Fruit fly (Drosophila melanogaster) whole organism, prepupa: Measurements from ENCODE around the gene Miga.
A peak's percentile ranks its signal among the peaks of the same experiment; 100 is the strongest.

Experiments used
- Blimp-1 ChIP-seq: fragments of 200-800 bp; sonication (Bioruptor generic); optimal IDR thresholded peaks from 3 replicates; lab custom pipeline; 2017; ENCODE audit warnings: missing biosample characterization, missing genetic modification characterization, mild to moderate bottlenecking, moderate library complexity, missing genetic modification reagents
- CG10631 ChIP-seq: fragments of 200-800 bp; sonication (Bioruptor generic); optimal IDR thresholded peaks from 2 replicates; lab custom pipeline; 2016; ENCODE audit warnings: missing biosample characterization, missing genetic modification characterization
- CG10669 ChIP-seq: fragments of 200-800 bp; sonication (Bioruptor generic); optimal IDR thresholded peaks from 3 replicates; lab custom pipeline; 2018; ENCODE audit warnings: missing biosample characterization, mild to moderate bottlenecking, missing genetic modification characterization, moderate library complexity
- CG11294 ChIP-seq: fragments of 200-800 bp; sonication (Bioruptor generic); IDR thresholded peaks from 2 replicates; pipeline ENCODE4 v1.3.6; 2022; ENCODE audit warnings: missing biosample characterization, missing genetic modification characterization
- CG11762 ChIP-seq: fragments of 200-800 bp; sonication (Bioruptor generic); optimal IDR thresholded peaks from 3 replicates; lab custom pipeline; 2016; ENCODE audit warnings: missing biosample characterization, missing genetic modification characterization; ENCODE audit not compliant: insufficient read depth
- CG11902 ChIP-seq: fragments of 200-800 bp; sonication (Bioruptor generic); optimal IDR thresholded peaks from 3 replicates; lab custom pipeline; 2016; ENCODE audit warnings: missing biosample characterization, missing genetic modification characterization
- CG15336 ChIP-seq: fragments of 200-800 bp; sonication (Bioruptor generic); IDR thresholded peaks from 2 replicates; pipeline ENCODE4 v1.3.6; 2022; ENCODE audit warnings: missing biosample characterization, missing genetic modification characterization
- CG32006 ChIP-seq: fragments of 200-800 bp; sonication (Bioruptor generic); optimal IDR thresholded peaks from 3 replicates; lab custom pipeline; 2017; ENCODE audit warnings: missing biosample characterization, mild to moderate bottlenecking, missing genetic modification characterization
- CG6808 ChIP-seq: fragments of 200-800 bp; sonication (Bioruptor generic); optimal IDR thresholded peaks from 3 replicates; lab custom pipeline; 2017; ENCODE audit warnings: missing biosample characterization, missing genetic modification characterization, mild to moderate bottlenecking, moderate library complexity, missing genetic modification reagents
- CG6854 ChIP-seq: fragments of 200-800 bp; sonication (Bioruptor generic); optimal IDR thresholded peaks from 2 replicates; lab custom pipeline; 2017; ENCODE audit warnings: missing biosample characterization, mild to moderate bottlenecking, missing genetic modification characterization
- CG7368 ChIP-seq: fragments of 200-800 bp; sonication (Bioruptor generic); optimal IDR thresholded peaks from 3 replicates; lab custom pipeline; 2016; ENCODE audit warnings: missing biosample characterization, missing genetic modification characterization
- CG9139 ChIP-seq: fragments of 200-800 bp; sonication (Bioruptor generic); optimal IDR thresholded peaks from 3 replicates; lab custom pipeline; 2017; ENCODE audit warnings: missing biosample characterization, mild to moderate bottlenecking, missing genetic modification characterization
- Eip75B ChIP-seq: fragments of 200-800 bp; sonication (Bioruptor generic); optimal IDR thresholded peaks from 3 replicates; lab custom pipeline; 2016; ENCODE audit warnings: missing biosample characterization, missing genetic modification characterization
- Eip78C ChIP-seq: fragments of 200-800 bp; sonication (Bioruptor generic); peaks from one replicate; lab custom pipeline; 2016; ENCODE audit warnings: missing biosample characterization, missing genetic modification characterization
- Eip93F ChIP-seq: fragments of 200-800 bp; sonication (Bioruptor generic); optimal IDR thresholded peaks from 2 replicates; lab custom pipeline; 2016; ENCODE audit warnings: missing biosample characterization, mild to moderate bottlenecking, missing genetic modification characterization
- Ets96B ChIP-seq: fragments of 200-800 bp; optimal IDR thresholded peaks from 2 replicates; lab custom pipeline; 2019; ENCODE audit warnings: missing biosample characterization, mild to moderate bottlenecking, missing genetic modification characterization, moderate library complexity
- Gug ChIP-seq: fragments of 200-800 bp; sonication (Bioruptor generic); IDR thresholded peaks from 2 replicates; pipeline ENCODE4 v1.3.6; 2022; ENCODE audit warnings: missing biosample characterization, missing genetic modification characterization
- Hr38 ChIP-seq: sonication (Bioruptor generic); optimal IDR thresholded peaks from 2 replicates; lab custom pipeline; 2016; ENCODE audit warnings: missing biosample characterization, missing genetic modification characterization
- Hr4 ChIP-seq: fragments of 200-800 bp; sonication (Bioruptor generic); optimal IDR thresholded peaks from 3 replicates; lab custom pipeline; 2016; ENCODE audit warnings: missing biosample characterization, missing genetic modification characterization
- Met ChIP-seq: fragments of 200-800 bp; sonication (Bioruptor generic); optimal IDR thresholded peaks from 3 replicates; lab custom pipeline; 2016; ENCODE audit warnings: missing biosample characterization, missing genetic modification characterization
- Smox ChIP-seq: fragments of 200-800 bp; sonication (Bioruptor generic); optimal IDR thresholded peaks from 3 replicates; lab custom pipeline; 2016; ENCODE audit warnings: missing biosample characterization, missing genetic modification characterization
- Sox14 ChIP-seq: fragments of 200-800 bp; sonication (Bioruptor generic); optimal IDR thresholded peaks from 3 replicates; lab custom pipeline; 2016; ENCODE audit warnings: missing biosample characterization, missing genetic modification characterization
- Sox15 ChIP-seq: fragments of 200-800 bp; sonication (Bioruptor generic); optimal IDR thresholded peaks from 3 replicates; lab custom pipeline; 2016; ENCODE audit warnings: missing biosample characterization, missing genetic modification characterization
- achi ChIP-seq: fragments of 200-800 bp; sonication (Bioruptor generic); optimal IDR thresholded peaks from 3 replicates; lab custom pipeline; 2016; ENCODE audit warnings: missing biosample characterization, missing genetic modification characterization
- acj6 ChIP-seq: fragments of 200-800 bp; sonication (Bioruptor generic); optimal IDR thresholded peaks from 3 replicates; lab custom pipeline; 2016; ENCODE audit warnings: missing biosample characterization, missing genetic modification characterization
- eg ChIP-seq: fragments of 200-800 bp; sonication (Bioruptor generic); IDR thresholded peaks from 3 replicates; pipeline ENCODE4 v1.3.6; 2022; ENCODE audit warnings: missing biosample characterization, missing genetic modification characterization
- fd59A ChIP-seq: fragments of 200-800 bp; sonication (Bioruptor generic); optimal IDR thresholded peaks from 2 replicates; lab custom pipeline; 2017; ENCODE audit warnings: missing biosample characterization, mild to moderate bottlenecking, missing genetic modification characterization, missing genetic modification reagents
- fd85E ChIP-seq: fragments of 200-800 bp; sonication (Bioruptor generic); optimal IDR thresholded peaks from 3 replicates; lab custom pipeline; 2016; ENCODE audit warnings: missing biosample characterization, missing genetic modification characterization
- fkh ChIP-seq: fragments of 200-800 bp; sonication (Bioruptor generic); optimal IDR thresholded peaks from 3 replicates; lab custom pipeline; 2017; ENCODE audit warnings: missing biosample characterization, mild to moderate bottlenecking, missing genetic modification characterization, moderate library complexity
- lz ChIP-seq: fragments of 200-800 bp; sonication (Bioruptor generic); optimal IDR thresholded peaks from 3 replicates; lab custom pipeline; 2016; ENCODE audit warnings: missing biosample characterization, missing genetic modification characterization
- pdm3 ChIP-seq: fragments of 200-800 bp; sonication (Bioruptor generic); optimal IDR thresholded peaks from 3 replicates; lab custom pipeline; 2016; ENCODE audit warnings: missing biosample characterization, missing genetic modification characterization
- salr ChIP-seq, 2 experiments: fragments of 200-800 bp; sonication (Bioruptor generic); optimal IDR thresholded peaks; 3 replicates each; lab custom pipeline; 2016 to 2018; ENCODE audit warnings: missing biosample characterization in 2 of 2, missing genetic modification characterization in 2 of 2, mild to moderate bottlenecking in 1 of 2
- spab ChIP-seq: fragments of 200-800 bp; sonication (Bioruptor generic); optimal IDR thresholded peaks from 2 replicates; lab custom pipeline; 2017; ENCODE audit warnings: missing biosample characterization, mild to moderate bottlenecking, missing genetic modification characterization, missing genetic modification reagents
- topi ChIP-seq: fragments of 200-800 bp; sonication (Bioruptor generic); optimal IDR thresholded peaks from 3 replicates; lab custom pipeline; 2016; ENCODE audit warnings: missing biosample characterization, missing genetic modification characterization

Miga gene

DNA sequence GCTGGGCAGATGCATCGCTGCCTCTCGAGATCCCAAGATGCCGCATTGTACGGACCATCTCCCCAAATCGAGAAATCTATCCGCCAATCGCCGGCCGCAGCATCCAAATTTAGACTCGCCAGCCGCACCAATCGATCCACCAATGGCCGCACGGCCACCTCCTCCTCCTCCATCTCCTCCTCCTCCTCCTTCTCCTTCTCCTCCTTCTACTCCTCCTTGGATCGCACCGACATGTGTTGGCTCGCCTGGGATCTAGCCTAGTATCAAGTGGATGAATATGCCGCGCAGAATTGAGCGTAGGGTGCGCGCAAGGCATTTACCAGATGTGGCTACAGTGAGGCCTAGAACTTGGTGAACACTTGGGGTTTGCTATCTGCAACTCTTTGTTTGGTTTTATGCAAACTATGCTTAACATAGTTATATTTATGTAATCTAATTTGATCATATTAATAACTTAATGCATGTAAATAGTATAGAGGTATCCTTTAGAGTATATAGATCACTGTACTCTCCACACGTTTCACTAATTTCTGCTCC, 17.5 kb upstream of the Miga start, which contains the start of gene org-1 (continued):
- TF ChIP-seq Eip93F (GFP tag; lab: Kevin White, UChicago) (no peak), topi (GFP tag; lab: Kevin White, UChicago) (peak; percentile 79), eg (GFP tag; lab: Robert Waterston, UW) (peak; percentile 96), CG15336 (GFP tag; lab: Robert Waterston, UW) (peak; percentile 96), CG11902 (peak; percentile 80), Eip78C (GFP tag; lab: Kevin White, UChicago) (peak; percentile 96), pdm3 (peak; percentile 90), CG32006 (GFP tag; lab: Kevin White, UChicago) (peak; percentile 90), CG11294 (GFP tag; lab: Robert Waterston, UW) (peak; percentile 89), CG11762 (GFP tag; lab: Kevin White, UChicago) (peak; percentile 84), achi (GFP tag; lab: Kevin White, UChicago) (peak; percentile 89), Sox15 (GFP tag; lab: Kevin White, UChicago) (peak; percentile 79), CG6854 (GFP tag; lab: Kevin White, UChicago) (peak; percentile 1), fkh (GFP tag; lab: Kevin White, UChicago) (peak; percentile 68), spab (GFP tag; lab: Kevin White, UChicago) (peak; percentile 87), CG10631 (GFP tag; lab: Kevin White, UChicago) (peak; percentile 91), CG9139 (GFP tag; lab: Kevin White, UChicago) (peak; percentile 86), Hr38 (GFP tag; lab: Kevin White, UChicago) (peak; percentile 22), CG6808 (GFP tag; lab: Kevin White, UChicago) (peak; percentile 91), Met (GFP tag; lab: Kevin White, UChicago) (peak; percentile 77), Blimp-1 (GFP tag; lab: Kevin White, UChicago) (peak; percentile 36), Gug (peak; percentile 92), Ets96B (peak; percentile 93)
- TF ChIP-seq, all 60 proteins: peak for 59

DNA sequence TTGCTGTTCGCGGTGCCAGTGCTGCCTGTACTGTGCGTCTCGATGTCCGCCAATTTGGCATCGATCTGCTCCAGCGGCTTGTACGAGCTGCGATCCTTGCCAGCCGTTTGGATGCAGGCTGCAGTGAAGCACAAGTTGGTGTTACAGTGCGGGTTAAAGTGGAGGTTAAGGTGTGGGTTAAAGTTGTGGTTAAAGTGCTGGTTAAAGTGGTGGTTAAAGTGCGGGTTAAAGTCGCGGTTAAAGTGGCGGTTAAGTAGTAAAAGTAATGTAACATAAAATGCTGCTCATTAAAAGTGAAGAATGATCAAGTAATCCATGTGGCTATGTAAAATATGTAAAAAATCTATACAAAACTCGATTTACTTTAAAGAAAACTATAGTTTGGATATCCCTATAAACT, 14.5 kb upstream of the Miga start:
- TF ChIP-seq eg (GFP tag; lab: Robert Waterston, UW) = no peak
- no peak for TF ChIP-seq acj6 (GFP tag; lab: Kevin White, UChicago)
- no peak for TF ChIP-seq CG11294 (GFP tag; lab: Robert Waterston, UW)

DNA sequence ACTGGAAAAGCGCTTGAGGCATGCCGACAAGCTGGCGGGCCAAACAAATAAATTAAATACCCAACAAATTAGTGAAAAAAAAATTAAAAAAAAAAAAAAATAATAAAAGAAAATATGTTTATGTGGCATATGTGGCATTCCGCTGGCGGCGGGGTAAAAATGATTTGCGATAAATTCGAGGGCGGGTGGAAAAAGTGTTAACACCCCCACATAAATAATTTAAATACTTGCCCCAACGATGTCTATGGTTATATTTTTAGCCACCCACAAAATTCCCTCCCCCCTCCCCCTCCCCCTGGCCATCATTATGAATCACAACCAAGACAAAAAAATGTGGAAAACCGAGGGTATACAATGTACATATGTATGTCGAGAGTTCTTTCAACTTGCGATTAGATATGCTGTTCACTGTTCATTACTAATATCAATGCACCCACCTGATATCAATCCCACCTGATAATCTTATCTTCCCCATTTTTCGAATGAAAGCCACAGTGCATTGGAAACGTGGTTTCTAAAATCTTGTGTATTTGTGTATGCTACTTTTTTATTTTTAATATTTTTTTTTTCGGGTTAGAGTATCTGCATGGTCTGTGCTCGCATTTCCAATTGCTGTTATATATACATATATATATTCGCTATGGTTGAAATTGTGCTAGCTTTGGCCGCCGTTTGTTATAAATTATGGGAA, 12.7 kb upstream of the Miga start:
- no peak for TF ChIP-seq spab (GFP tag; lab: Kevin White, UChicago)
- TF ChIP-seq lz (GFP tag; lab: Kevin White, UChicago) = no peak
- no peak for TF ChIP-seq Gug
- TF ChIP-seq fd85E (GFP tag; lab: Kevin White, UChicago) = no peak
- no peak for TF ChIP-seq Smox (GFP tag; lab: Kevin White, UChicago)
- TF ChIP-seq Sox14 (GFP tag; lab: Kevin White, UChicago) = no peak
- no peak for TF ChIP-seq Hr4 (GFP tag; lab: Kevin White, UChicago)
- TF ChIP-seq CG7368 (GFP tag; lab: Kevin White, UChicago) = no peak
- TF ChIP-seq fd59A (GFP tag; lab: Kevin White, UChicago) = no peak

DNA sequence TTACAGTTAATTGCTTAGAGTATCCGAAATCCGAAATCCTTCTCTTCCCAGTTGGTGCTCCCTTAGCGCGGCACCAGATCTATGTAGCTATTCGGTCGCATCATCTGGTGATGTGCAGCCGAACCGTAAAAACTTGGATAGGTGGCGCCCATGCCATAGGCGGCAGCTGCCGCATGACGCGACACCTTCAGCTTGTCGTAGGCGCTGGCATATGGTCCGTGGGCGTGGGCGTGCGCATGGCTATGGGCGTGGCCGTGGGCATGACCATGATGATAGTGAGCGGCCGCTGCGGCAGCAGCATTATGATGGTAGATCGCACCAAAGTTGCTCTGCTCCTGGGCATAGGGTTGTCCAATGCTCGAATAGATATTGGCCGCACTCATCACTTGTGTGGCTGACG, 10.6 kb upstream of the Miga start:
- TF ChIP-seq fkh (GFP tag; lab: Kevin White, UChicago) = no peak
- TF ChIP-seq Eip75B (GFP tag; lab: Kevin White, UChicago) = no peak
- no peak for TF ChIP-seq CG6854 (GFP tag; lab: Kevin White, UChicago)
- TF ChIP-seq CG10669 (GFP tag; lab: Kevin White, UChicago) = no peak
- TF ChIP-seq eg (GFP tag; lab: Robert Waterston, UW) = no peak
- no peak for TF ChIP-seq salr (GFP tag; optimal IDR thresholded peaks at IDR 0.05; lab: Kevin White, UChicago)
- TF ChIP-seq fd85E (GFP tag; lab: Kevin White, UChicago) = no peak
- TF ChIP-seq, all 60 proteins: peak for 0
